Worm (Caenorhabditis elegans) whole organism, early embryonic: ENCODE measurements around the gene chat-1.

Source experiments
- B0310.2 ChIP-seq: sonication (generic microtip); optimal IDR thresholded peaks from 2 replicates; lab custom pipeline; 2016; ENCODE audit warnings: mild to moderate bottlenecking, missing genetic modification characterization, missing compliant biosample characterization
- F13C5.2 ChIP-seq: sonication (generic microtip); optimal IDR thresholded peaks from 2 replicates; lab custom pipeline; 2017; ENCODE audit warnings: mild to moderate bottlenecking, missing genetic modification characterization, inconsistent platforms, missing compliant biosample characterization
- aly-1 ChIP-seq: sonication (generic microtip); optimal IDR thresholded peaks from 2 replicates; lab custom pipeline; 2016; ENCODE audit warnings: missing genetic modification characterization, missing compliant biosample characterization
- ama-1 ChIP-seq: fragments of 150-350 bp; optimal IDR thresholded peaks from 2 replicates; lab custom pipeline; 2014
- ceh-13 ChIP-seq: fragments of 200-800 bp; sonication (Bioruptor generic); optimal IDR thresholded peaks from 2 replicates; lab custom pipeline; 2018; ENCODE audit warnings: mild to moderate bottlenecking, missing genetic modification characterization, missing compliant biosample characterization
- ceh-36 ChIP-seq: sonication (generic microtip); optimal IDR thresholded peaks from 2 replicates; lab custom pipeline; 2016; ENCODE audit warnings: missing genetic modification characterization, inconsistent platforms, missing compliant biosample characterization
- ets-7 ChIP-seq: sonication (generic microtip); optimal IDR thresholded peaks from 2 replicates; lab custom pipeline; 2016; ENCODE audit warnings: missing genotype, missing genetic modification characterization, missing compliant biosample characterization
- flt-1 ChIP-seq: fragments of 200-800 bp; sonication (Bioruptor generic); IDR thresholded peaks from 2 replicates; pipeline ENCODE4 v1.3.6; 2022; ENCODE audit warnings: missing genetic modification characterization, missing compliant biosample characterization
- hmbx-1 ChIP-seq: sonication (generic microtip); optimal IDR thresholded peaks from 2 replicates; lab custom pipeline; 2016; ENCODE audit warnings: mild to moderate bottlenecking, missing genetic modification characterization, missing compliant biosample characterization
- hmg-4 ChIP-seq: fragments of 200-800 bp; sonication (Bioruptor generic); optimal IDR thresholded peaks from 2 replicates; lab custom pipeline; 2018; ENCODE audit warnings: mild to moderate bottlenecking, missing genetic modification characterization, missing compliant biosample characterization
- hnd-1 ChIP-seq: sonication (generic microtip); optimal IDR thresholded peaks from 2 replicates; lab custom pipeline; 2016; ENCODE audit warnings: missing genetic modification characterization, missing compliant biosample characterization
- pes-1 ChIP-seq: fragments of 200-800 bp; sonication (Bioruptor generic); IDR thresholded peaks from 2 replicates; pipeline ENCODE4 v1.3.6; 2022; ENCODE audit warnings: missing genetic modification reagents, missing genetic modification characterization, missing compliant biosample characterization
- scrt-1 ChIP-seq: fragments of 200-800 bp; sonication (Bioruptor generic); IDR thresholded peaks from 2 replicates; pipeline ENCODE4 v1.3.6; 2022; ENCODE audit warnings: missing genetic modification characterization, missing compliant biosample characterization
- sea-1 ChIP-seq: fragments of 200-800 bp; sonication (Bioruptor generic); conservative IDR thresholded peaks from 2 replicates; pipeline ENCODE4 v1.3.6; 2022; ENCODE audit warnings: missing genetic modification characterization, missing compliant biosample characterization
- tbx-11 ChIP-seq: fragments of 200-800 bp; sonication (Bioruptor generic); IDR thresholded peaks from 2 replicates; pipeline ENCODE4 v1.3.6; 2022; ENCODE audit warnings: missing genetic modification characterization, missing compliant biosample characterization
- tbx-37 ChIP-seq: fragments of 200-800 bp; sonication (Bioruptor generic); conservative IDR thresholded peaks from 2 replicates; pipeline ENCODE4 v1.3.6; 2022; ENCODE audit warnings: missing genetic modification reagents, missing genetic modification characterization, missing compliant biosample characterization
- tra-4 ChIP-seq: sonication (generic microtip); optimal IDR thresholded peaks from 2 replicates; lab custom pipeline; 2017; ENCODE audit warnings: missing genetic modification characterization, missing compliant biosample characterization

The chat-1 gene

DNA sequence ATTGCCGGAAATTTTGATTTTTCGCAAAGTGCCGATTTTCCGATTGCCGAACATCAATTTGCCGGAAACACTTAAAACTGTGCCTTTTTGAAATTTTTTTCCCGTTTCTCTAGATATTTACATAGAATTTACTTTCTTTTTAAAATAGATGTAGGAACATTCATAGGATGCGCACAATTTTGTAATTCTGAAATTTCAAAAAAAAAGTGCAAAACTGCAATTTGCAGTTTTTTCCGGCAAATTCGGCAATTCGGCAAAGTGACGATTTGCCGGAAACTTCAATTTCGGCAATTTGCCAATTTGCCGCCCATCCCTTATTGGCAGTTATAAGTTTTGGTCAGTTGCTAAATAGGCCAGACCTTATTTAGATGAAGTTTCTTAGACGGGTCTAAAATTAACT lies 9.5 kb downstream of the chat-1 start:
- no peak for TF ChIP-seq hnd-1 (tag; lab: Kevin White, UChicago)
- no peak for TF ChIP-seq hmg-4 (GFP tag; lab: Kevin White, UChicago)
- no peak for TF ChIP-seq pes-1 (GFP tag; lab: Robert Waterston, UW)
- TF ChIP-seq ceh-13 (GFP tag; lab: Kevin White, UChicago), result no peak
- TF ChIP-seq aly-1, result no peak
- TF ChIP-seq B0310.2 (tag; lab: Kevin White, UChicago), result no peak
- TF ChIP-seq tra-4 (tag; lab: Kevin White, UChicago), result no peak
- TF ChIP-seq tbx-11 (GFP tag; lab: Robert Waterston, UW), result no peak
- no peak for TF ChIP-seq scrt-1 (GFP tag; lab: Robert Waterston, UW)
- no peak for TF ChIP-seq ets-7 (tag; lab: Kevin White, UChicago)
- TF ChIP-seq ceh-36 (tag; lab: Kevin White, UChicago), result no peak
- no peak for TF ChIP-seq sea-1
- TF ChIP-seq flt-1, result no peak
- TF ChIP-seq tbx-37, result no peak
- TF ChIP-seq F13C5.2 (tag; lab: Kevin White, UChicago), result no peak
- no peak for TF ChIP-seq ama-1
- TF ChIP-seq hmbx-1 (tag; lab: Kevin White, UChicago), result no peak

DNA sequence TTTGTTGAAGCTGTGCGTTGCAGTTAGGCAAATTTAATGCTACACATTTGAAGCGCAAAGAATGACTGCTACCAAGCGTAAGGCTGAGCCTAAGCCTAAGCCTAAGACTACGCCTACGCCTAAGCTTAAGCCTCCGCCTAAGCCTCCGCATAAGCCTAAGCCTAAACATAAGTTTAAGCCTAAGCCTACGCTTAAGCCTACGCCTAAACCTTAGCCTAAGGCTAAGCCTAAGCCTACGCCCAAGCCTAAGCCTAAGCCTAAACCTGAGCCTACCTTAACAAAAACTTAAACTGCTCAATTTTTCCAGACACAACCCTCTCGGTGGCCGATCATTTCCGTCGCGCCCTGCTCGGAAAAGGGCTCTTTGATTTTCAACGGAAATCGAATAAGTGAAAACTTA lies 12.2 kb downstream of the chat-1 start:
- TF ChIP-seq ceh-36 (tag; lab: Kevin White, UChicago), result peak; percentile 51
- no peak for TF ChIP-seq sea-1

DNA sequence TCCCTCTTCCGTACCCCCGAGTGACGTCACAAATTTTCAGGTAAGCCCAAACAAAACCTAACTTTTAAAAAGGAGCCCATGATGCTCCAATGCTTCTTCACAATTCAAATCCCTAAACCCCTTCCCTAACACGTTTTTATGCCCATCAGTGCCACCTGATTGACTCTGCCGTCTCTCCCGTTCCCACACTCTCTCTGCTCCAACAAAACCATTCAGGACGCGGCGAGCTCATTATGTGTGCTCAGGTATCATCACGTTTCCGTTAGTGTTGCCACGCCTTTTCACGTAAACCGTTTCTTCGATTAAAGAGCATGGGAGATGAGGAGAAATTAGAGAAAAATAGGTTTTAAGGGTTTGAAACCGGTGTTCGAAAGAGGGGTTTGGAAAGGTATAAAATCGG lies 16.0 kb downstream of the chat-1 start, which contains the start of gene M01H9.2:
Gene M01H9.2 (minus strand): TSS at position 101 of the 400 bp plus-strand sequence.
- no peak for TF ChIP-seq flt-1
- TF ChIP-seq F13C5.2 (tag; lab: Kevin White, UChicago), result no peak
- no peak for TF ChIP-seq hnd-1 (tag; lab: Kevin White, UChicago)
- TF ChIP-seq scrt-1 (GFP tag; lab: Robert Waterston, UW), result no peak
- no peak for TF ChIP-seq tbx-37
- no peak for TF ChIP-seq ceh-36 (tag; lab: Kevin White, UChicago)

DNA sequence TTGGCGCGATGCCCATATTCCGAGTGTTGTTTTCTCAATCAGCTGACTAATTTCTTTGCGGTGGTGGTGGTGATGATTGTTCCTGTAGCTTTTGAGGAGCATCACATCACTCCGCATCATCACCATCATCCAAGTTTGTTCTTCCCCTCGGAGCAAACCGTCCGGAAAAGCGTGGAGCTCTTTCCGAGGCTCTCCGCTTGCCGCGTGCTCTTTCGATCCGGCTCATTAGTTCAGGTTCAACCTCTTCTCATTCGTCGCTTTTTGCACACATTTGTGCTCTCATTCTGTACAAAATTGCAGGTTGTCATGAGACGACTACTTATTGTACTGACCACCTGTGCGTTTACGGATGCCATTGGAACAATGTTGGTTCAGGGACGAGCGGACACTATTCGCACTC lies 18.1 kb downstream of the chat-1 start, which contains the start of gene M01H9.5:
Gene M01H9.5 (plus strand): TSS at position 301 of the 400 bp plus-strand sequence.
- TF ChIP-seq aly-1, result no peak
- TF ChIP-seq F13C5.2 (tag; lab: Kevin White, UChicago), result no peak
- TF ChIP-seq tbx-37, result no peak
- TF ChIP-seq scrt-1 (GFP tag; lab: Robert Waterston, UW), result no peak
- no peak for TF ChIP-seq pes-1 (GFP tag; lab: Robert Waterston, UW)
- no peak for TF ChIP-seq ets-7 (tag; lab: Kevin White, UChicago)

DNA sequence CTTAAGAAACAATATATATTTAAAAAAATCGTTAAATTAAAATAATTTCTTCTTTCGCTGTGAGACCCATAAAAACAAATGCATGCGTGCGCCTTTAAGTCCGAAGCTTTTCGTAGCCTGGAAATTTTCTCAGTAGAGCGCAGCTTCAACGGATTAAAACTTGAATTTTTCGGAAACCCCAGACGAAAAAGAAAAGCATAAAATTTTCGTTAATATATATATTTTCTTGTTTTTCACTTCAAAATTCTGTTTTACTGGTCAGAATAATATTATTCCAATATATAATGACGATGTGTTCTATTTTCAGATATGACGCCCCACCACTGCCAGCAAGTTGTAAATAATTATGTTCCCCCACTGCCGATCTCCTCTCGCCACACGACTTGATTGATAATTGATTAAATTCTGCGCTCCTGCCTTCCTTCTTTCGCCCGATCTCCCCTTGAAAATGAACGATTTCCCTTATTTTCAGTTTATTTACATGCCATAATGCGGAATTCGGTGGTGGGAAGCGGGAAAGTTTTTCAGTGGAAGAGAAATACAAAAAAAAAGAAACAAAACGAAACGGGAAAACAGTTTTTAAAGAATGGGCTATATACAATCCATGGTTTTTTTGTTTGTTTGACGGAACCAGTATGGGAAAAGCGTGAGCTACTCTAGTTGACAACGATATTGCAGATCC lies 21.1 kb downstream of the chat-1 start:
- TF ChIP-seq ama-1 (no peak), hmg-4 (GFP tag; lab: Kevin White, UChicago) (no peak), tbx-11 (GFP tag; lab: Robert Waterston, UW) (no peak), tra-4 (tag; lab: Kevin White, UChicago) (no peak), flt-1 (no peak), scrt-1 (GFP tag; lab: Robert Waterston, UW) (no peak), B0310.2 (tag; lab: Kevin White, UChicago) (no peak), aly-1 (no peak), ets-7 (tag; lab: Kevin White, UChicago) (no peak), hmbx-1 (tag; lab: Kevin White, UChicago) (no peak), pes-1 (GFP tag; lab: Robert Waterston, UW) (no peak), tbx-37 (no peak), hnd-1 (tag; lab: Kevin White, UChicago) (no peak), ceh-13 (GFP tag; lab: Kevin White, UChicago) (no peak)

DNA sequence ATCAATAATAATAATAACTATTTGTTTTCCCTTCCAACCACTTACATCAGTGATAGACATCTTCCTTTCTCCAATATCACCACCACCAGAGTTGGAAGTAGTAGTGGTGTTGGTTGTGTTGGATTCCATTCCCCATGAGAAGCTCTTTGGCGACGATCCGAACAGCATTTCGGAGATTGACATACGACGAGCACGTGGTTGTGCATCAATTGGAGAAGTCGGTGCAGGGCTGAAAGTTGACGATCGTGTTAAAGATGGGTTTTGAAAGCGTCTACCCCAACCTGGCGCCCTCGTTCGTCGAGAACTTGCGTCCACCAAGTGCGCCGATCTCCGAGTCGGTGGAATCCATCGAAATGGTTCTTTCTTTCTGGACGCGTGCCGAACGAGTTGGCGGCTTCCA lies 21.9 kb downstream of the chat-1 start:
- TF ChIP-seq pes-1 (GFP tag; lab: Robert Waterston, UW), result no peak
- no peak for TF ChIP-seq tbx-11 (GFP tag; lab: Robert Waterston, UW)
- TF ChIP-seq hmbx-1 (tag; lab: Kevin White, UChicago), result no peak
- no peak for TF ChIP-seq ceh-13 (GFP tag; lab: Kevin White, UChicago)
- no peak for TF ChIP-seq aly-1
- TF ChIP-seq B0310.2 (tag; lab: Kevin White, UChicago), result no peak
- no peak for TF ChIP-seq hnd-1 (tag; lab: Kevin White, UChicago)
- TF ChIP-seq flt-1, result no peak
- no peak for TF ChIP-seq tbx-37
- no peak for TF ChIP-seq F13C5.2 (tag; lab: Kevin White, UChicago)
- no peak for TF ChIP-seq ama-1

DNA sequence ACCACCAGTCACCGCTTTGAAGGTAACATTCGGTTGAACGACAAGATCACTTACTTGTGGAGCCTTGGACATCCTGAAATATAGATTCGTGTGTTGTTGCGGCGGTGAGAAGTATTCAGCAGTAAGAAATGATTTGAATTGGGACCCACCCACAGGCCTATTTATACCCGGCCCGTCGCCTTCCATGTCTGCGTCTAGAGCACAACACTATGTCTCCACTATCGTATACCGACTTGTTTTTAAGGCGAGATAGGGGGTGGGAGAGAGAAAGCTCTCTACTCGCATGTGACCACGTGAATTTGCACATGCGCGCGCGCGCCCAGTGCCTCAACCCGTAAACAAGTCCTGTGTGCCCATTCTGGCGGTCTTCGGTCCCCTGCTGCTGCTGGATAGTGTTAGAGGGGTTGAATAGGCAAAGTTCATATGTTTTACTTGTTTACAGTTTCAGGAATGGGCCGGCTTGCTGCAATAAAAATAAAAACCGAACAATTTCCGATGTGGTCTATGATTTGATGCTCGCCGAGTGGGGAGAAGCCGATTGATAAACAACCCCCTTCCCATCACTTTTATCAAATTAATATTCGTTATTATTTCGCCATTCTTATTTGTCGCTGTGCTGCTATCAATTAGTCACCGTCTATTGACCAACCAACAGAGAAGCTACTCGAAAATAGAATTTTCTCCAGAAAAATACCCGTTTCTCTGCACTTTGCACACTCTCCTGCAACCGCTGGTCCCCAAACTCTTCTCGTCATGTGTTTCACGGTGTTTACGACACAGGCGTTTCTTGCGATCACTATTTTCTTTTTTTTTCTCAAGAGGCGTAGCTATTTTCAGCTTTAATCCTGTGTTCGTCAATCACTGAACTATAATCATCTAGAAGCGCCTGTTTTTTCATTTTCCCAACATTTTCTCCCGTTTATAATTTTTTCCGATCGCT lies 22.9 kb downstream of the chat-1 start:
- no peak for TF ChIP-seq ceh-13 (GFP tag; lab: Kevin White, UChicago)
- TF ChIP-seq hmbx-1 (tag; lab: Kevin White, UChicago), result no peak
- TF ChIP-seq hmg-4 (GFP tag; lab: Kevin White, UChicago), result no peak
- no peak for TF ChIP-seq scrt-1 (GFP tag; lab: Robert Waterston, UW)
- TF ChIP-seq hnd-1 (tag; lab: Kevin White, UChicago), result no peak
- TF ChIP-seq ceh-36 (tag; lab: Kevin White, UChicago), result no peak
- no peak for TF ChIP-seq tbx-37
- no peak for TF ChIP-seq aly-1
- no peak for TF ChIP-seq sea-1
- TF ChIP-seq B0310.2 (tag; lab: Kevin White, UChicago), result no peak
- no peak for TF ChIP-seq pes-1 (GFP tag; lab: Robert Waterston, UW)
- TF ChIP-seq tra-4 (tag; lab: Kevin White, UChicago), result no peak
- TF ChIP-seq ets-7 (tag; lab: Kevin White, UChicago), result no peak
- no peak for TF ChIP-seq tbx-11 (GFP tag; lab: Robert Waterston, UW)
- no peak for TF ChIP-seq flt-1
- no peak for TF ChIP-seq F13C5.2 (tag; lab: Kevin White, UChicago)
